Fruit fly (Drosophila melanogaster): ENCODE measurements around the gene Sfp24Bc.

DNA sequence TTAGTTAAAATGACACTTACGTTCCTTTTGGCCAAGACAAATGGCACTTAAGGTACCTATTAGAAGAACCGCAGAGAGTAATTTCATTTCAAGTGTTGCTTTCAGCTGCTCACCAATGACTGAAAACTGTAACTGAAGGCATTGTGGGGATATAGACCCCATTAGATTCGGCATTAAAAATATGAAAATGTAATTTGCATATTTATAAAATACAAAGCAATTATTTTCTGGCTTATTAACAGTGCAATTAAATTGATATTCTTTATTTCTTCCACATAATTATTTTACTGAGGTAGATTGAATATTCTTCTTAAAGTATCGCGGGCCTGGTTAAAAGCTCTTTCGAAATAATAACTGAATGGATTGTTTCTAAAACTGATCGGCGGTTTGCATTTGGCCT is 1.3 kb downstream of the Sfp24Bc start, which contains the start of gene Sfp24Bd:
- no peak for TF ChIP-seq CG8159 (tag; optimal IDR thresholded peaks at IDR 0.05)
- no peak for TF ChIP-seq CG32121 (GFP tag; IDR thresholded peaks at IDR 0.05)

Data from whole organism, pupa.